Worm (Caenorhabditis elegans) whole organism, L4 larva: Measurements from ENCODE around the gene F57G8.7.

Experiments used
- F37D6.2 ChIP-seq: sonication (generic microtip); optimal IDR thresholded peaks from 2 replicates; lab custom pipeline; 2016; ENCODE audit warnings: mild to moderate bottlenecking, missing genetic modification characterization, missing compliant biosample characterization
- dmd-9 ChIP-seq: fragments of 200-800 bp; sonication (Bioruptor generic); IDR thresholded peaks from 2 replicates; pipeline ENCODE4 v1.3.6; 2022; ENCODE audit warnings: missing genetic modification reagents, missing genetic modification characterization, missing compliant biosample characterization
- mdt-29 ChIP-seq: fragments of 200-800 bp; sonication (Bioruptor generic); IDR thresholded peaks from 2 replicates; pipeline ENCODE4 v1.3.6; 2022; ENCODE audit warnings: missing genetic modification reagents, missing genetic modification characterization, missing compliant biosample characterization
- mep-1 ChIP-seq: fragments of 150-350 bp; sonication (generic microtip); optimal IDR thresholded peaks from 3 replicates; lab custom pipeline; 2014; ENCODE audit warnings: missing biosample characterization, missing genetic modification characterization
- nhr-11 ChIP-seq: fragments of 150-350 bp; optimal IDR thresholded peaks from 2 replicates; lab custom pipeline; 2014; ENCODE audit warnings: missing biosample characterization, missing genetic modification characterization
- nhr-237 ChIP-seq: sonication (generic microtip); optimal IDR thresholded peaks from 2 replicates; lab custom pipeline; 2017; ENCODE audit warnings: missing biosample characterization, missing genetic modification characterization
- nhr-76 ChIP-seq: fragments of 150-350 bp; optimal IDR thresholded peaks from 2 replicates; lab custom pipeline; 2014; ENCODE audit warnings: missing biosample characterization, missing genetic modification characterization
- skn-1 ChIP-seq: fragments of 150-350 bp; optimal IDR thresholded peaks from 2 replicates; lab custom pipeline; 2014; ENCODE audit warnings: missing biosample characterization, missing genetic modification characterization
- spr-3 ChIP-seq: fragments of 200-800 bp; sonication (Bioruptor generic); optimal IDR thresholded peaks from 2 replicates; lab custom pipeline; 2018; ENCODE audit warnings: mild to moderate bottlenecking, missing genetic modification characterization, missing compliant biosample characterization

ce11 chrV:16300276-16300675 is 28.7 kb upstream of the F57G8.7 start, which contains the start of gene srbc-82:
- TF ChIP-seq skn-1 (tag; lab: Kevin White, UChicago): no peak
- TF ChIP-seq nhr-11 (tag; lab: Kevin White, UChicago): no peak
- no peak for TF ChIP-seq spr-3 (GFP tag; lab: Kevin White, UChicago)
- no peak for TF ChIP-seq mep-1 (tag; lab: Kevin White, UChicago)
- no peak for TF ChIP-seq nhr-76
- TF ChIP-seq mdt-29 (GFP tag; lab: Robert Waterston, UW): no peak
- no peak for TF ChIP-seq nhr-237 (tag; lab: Kevin White, UChicago)
- no peak for TF ChIP-seq F37D6.2 (tag; lab: Kevin White, UChicago)
- no peak for TF ChIP-seq dmd-9 (GFP tag; lab: Robert Waterston, UW)
